Worm (Caenorhabditis elegans) whole organism, mixed stage, embryonic: ENCODE measurements around the gene F52G3.7.

ENCODE experiments used
- M03D4.4 ChIP-seq: sonication (generic microtip); optimal IDR thresholded peaks from 2 replicates; lab custom pipeline; 2017; ENCODE audit warnings: mild to moderate bottlenecking, missing genetic modification characterization, missing compliant biosample characterization
- blmp-1 ChIP-seq: fragments of 150-350 bp; optimal IDR thresholded peaks from 2 replicates; lab custom pipeline; 2014; ENCODE audit warnings: missing biosample characterization, missing genetic modification characterization
- ceh-39 ChIP-seq: fragments of 150-350 bp; optimal IDR thresholded peaks from 2 replicates; lab custom pipeline; 2014; ENCODE audit warnings: missing biosample characterization, missing genetic modification characterization
- ceh-43 ChIP-seq: fragments of 200-800 bp; sonication (Bioruptor generic); optimal IDR thresholded peaks from 2 replicates; lab custom pipeline; 2018; ENCODE audit warnings: mild to moderate bottlenecking, missing genetic modification characterization, moderate library complexity, missing compliant biosample characterization
- ceh-83 ChIP-seq: fragments of 200-800 bp; sonication (Bioruptor generic); optimal IDR thresholded peaks from 2 replicates; lab custom pipeline; 2018; ENCODE audit warnings: mild to moderate bottlenecking, missing genetic modification characterization, missing compliant biosample characterization
- ces-1 ChIP-seq: fragments of 150-350 bp; optimal IDR thresholded peaks from 2 replicates; lab custom pipeline; 2014; ENCODE audit warnings: missing biosample characterization, missing genetic modification reagents, missing genetic modification characterization
- elt-1 ChIP-seq: sonication (generic microtip); optimal IDR thresholded peaks from 2 replicates; lab custom pipeline; 2017; ENCODE audit warnings: missing genetic modification characterization, mild to moderate bottlenecking, missing compliant biosample characterization, antibody characterized with exemption, moderate library complexity, borderline replicate concordance; ENCODE audit not compliant: insufficient read depth
- elt-3 ChIP-seq: fragments of 150-350 bp; optimal IDR thresholded peaks from 2 replicates; lab custom pipeline; 2014; ENCODE audit warnings: missing biosample characterization, missing genetic modification characterization
- flh-1 ChIP-seq: fragments of 200-800 bp; sonication (Bioruptor generic); optimal IDR thresholded peaks from 2 replicates; lab custom pipeline; 2018; ENCODE audit warnings: mild to moderate bottlenecking, missing genetic modification characterization, moderate library complexity, missing compliant biosample characterization
- ham-2 ChIP-seq: fragments of 200-800 bp; sonication (Bioruptor generic); optimal IDR thresholded peaks from 2 replicates; lab custom pipeline; 2018; ENCODE audit warnings: mild to moderate bottlenecking, missing genetic modification characterization, missing compliant biosample characterization
- hlh-1 ChIP-seq: fragments of 150-350 bp; optimal IDR thresholded peaks from 2 replicates; lab custom pipeline; 2014; ENCODE audit warnings: missing biosample characterization, missing genetic modification reagents, missing genetic modification characterization
- lin-32 ChIP-seq: fragments of 200-800 bp; sonication (Bioruptor generic); optimal IDR thresholded peaks from 2 replicates; lab custom pipeline; 2018; ENCODE audit warnings: mild to moderate bottlenecking, missing genetic modification characterization, missing compliant biosample characterization
- mab-5 ChIP-seq: fragments of 150-350 bp; optimal IDR thresholded peaks from 2 replicates; lab custom pipeline; 2014; ENCODE audit warnings: missing biosample characterization, missing genetic modification characterization
- mep-1 ChIP-seq: fragments of 150-350 bp; optimal IDR thresholded peaks from 2 replicates; lab custom pipeline; 2017; ENCODE audit warnings: missing biosample characterization, missing genetic modification reagents, missing genetic modification characterization, inconsistent platforms
- mls-2 ChIP-seq: sonication (generic microtip); optimal IDR thresholded peaks from 2 replicates; lab custom pipeline; 2016; ENCODE audit warnings: mild to moderate bottlenecking, missing genetic modification characterization, moderate library complexity, missing compliant biosample characterization
- nhr-12 ChIP-seq: fragments of 150-350 bp; optimal IDR thresholded peaks from 2 replicates; lab custom pipeline; 2014; ENCODE audit warnings: missing biosample characterization, missing genetic modification characterization
- nhr-2 ChIP-seq: fragments of 150-350 bp; optimal IDR thresholded peaks from 2 replicates; lab custom pipeline; 2014; ENCODE audit warnings: missing biosample characterization, missing genetic modification characterization
- nhr-237 ChIP-seq: fragments of 150-350 bp; optimal IDR thresholded peaks from 2 replicates; lab custom pipeline; 2014; ENCODE audit warnings: missing biosample characterization, missing genetic modification characterization
- nhr-28 ChIP-seq: fragments of 150-350 bp; optimal IDR thresholded peaks from 2 replicates; lab custom pipeline; 2014; ENCODE audit warnings: missing biosample characterization, missing genetic modification characterization
- nhr-76 ChIP-seq: sonication (generic microtip); optimal IDR thresholded peaks from 2 replicates; lab custom pipeline; 2017; ENCODE audit warnings: missing biosample characterization, missing genetic modification characterization
- pha-4 ChIP-seq: fragments of 150-350 bp; optimal IDR thresholded peaks from 2 replicates; lab custom pipeline; 2018; ENCODE audit warnings: missing biosample characterization, missing genetic modification reagents, missing genetic modification characterization
- sem-2 ChIP-seq: fragments of 200-800 bp; sonication (Bioruptor generic); optimal IDR thresholded peaks from 2 replicates; lab custom pipeline; 2018; ENCODE audit warnings: mild to moderate bottlenecking, missing genetic modification characterization, missing compliant biosample characterization
- snpc-4 ChIP-seq: fragments of 150-350 bp; optimal IDR thresholded peaks from 2 replicates; lab custom pipeline; 2014; ENCODE audit warnings: missing biosample characterization, missing genetic modification characterization
- sptf-1 ChIP-seq: sonication (generic microtip); optimal IDR thresholded peaks from 2 replicates; lab custom pipeline; 2017; ENCODE audit warnings: mild to moderate bottlenecking, missing genetic modification characterization, moderate library complexity, missing compliant biosample characterization
- tbx-8 ChIP-seq: fragments of 200-800 bp; sonication (Bioruptor generic); optimal IDR thresholded peaks from 2 replicates; lab custom pipeline; 2018; ENCODE audit warnings: mild to moderate bottlenecking, missing genetic modification characterization, moderate library complexity, missing compliant biosample characterization
- unc-120 ChIP-seq: sonication (generic microtip); optimal IDR thresholded peaks from 2 replicates; lab custom pipeline; 2017; ENCODE audit warnings: missing genetic modification characterization, missing compliant biosample characterization; ENCODE audit not compliant: poor library complexity, severe bottlenecking
- unc-62 ChIP-seq: fragments of 150-350 bp; optimal IDR thresholded peaks from 2 replicates; lab custom pipeline; 2014; ENCODE audit warnings: missing biosample characterization, missing genetic modification reagents, missing genetic modification characterization
- zip-8 ChIP-seq: fragments of 150-350 bp; optimal IDR thresholded peaks from 2 replicates; lab custom pipeline; 2014; ENCODE audit warnings: missing biosample characterization, missing genetic modification characterization
- ztf-11 ChIP-seq: fragments of 150-350 bp; optimal IDR thresholded peaks from 2 replicates; lab custom pipeline; 2014; ENCODE audit warnings: missing biosample characterization, missing genetic modification characterization

F52G3.7 gene

ce11 chrX:16930333-16930621, 33.4 kb upstream of the F52G3.7 start:
- TF ChIP-seq nhr-28 (no peak), mls-2 (tag; lab: Kevin White, UChicago) (no peak), ham-2 (GFP tag; lab: Kevin White, UChicago) (no peak), M03D4.4 (tag; lab: Kevin White, UChicago) (no peak), mep-1 (tag; lab: Kevin White, UChicago) (no peak), ceh-83 (GFP tag; lab: Kevin White, UChicago) (no peak), nhr-76 (no peak), elt-3 (tag; lab: Kevin White, UChicago) (no peak), pha-4 (tag; lab: Kevin White, UChicago) (no peak), tbx-8 (GFP tag; lab: Kevin White, UChicago) (no peak), blmp-1 (tag; lab: Kevin White, UChicago) (no peak), ceh-39 (tag; lab: Kevin White, UChicago) (no peak)

- TF ChIP-seq nhr-237 (tag; lab: Kevin White, UChicago) = peak; percentile 52
- peak; percentile 43 for TF ChIP-seq nhr-2 (tag; lab: Kevin White, UChicago)
- peak; percentile 13 for TF ChIP-seq ces-1
- no peak for TF ChIP-seq unc-62 (GFP tag; lab: Kevin White, UChicago)
Measured at ce11 chrX:16930663-16931097, 33.0 kb upstream of the F52G3.7 start.

ce11 chrX:16931255-16932023, 32.3 kb upstream of the F52G3.7 start:
- TF ChIP-seq zip-8 (tag; lab: Kevin White, UChicago) (no peak), nhr-237 (tag; lab: Kevin White, UChicago) (no peak), sptf-1 (tag; lab: Kevin White, UChicago) (no peak), pha-4 (tag; lab: Kevin White, UChicago) (peak; percentile 12), hlh-1 (tag; lab: Kevin White, UChicago) (no peak), mab-5 (no peak), mep-1 (tag; lab: Kevin White, UChicago) (peak; percentile 27), ceh-39 (tag; lab: Kevin White, UChicago) (no peak), nhr-2 (tag; lab: Kevin White, UChicago) (no peak), elt-1 (tag; lab: Kevin White, UChicago) (no peak), nhr-12 (tag; lab: Kevin White, UChicago) (no peak), unc-62 (GFP tag; lab: Kevin White, UChicago) (no peak), flh-1 (GFP tag; lab: Kevin White, UChicago) (no peak), ztf-11 (tag; lab: Kevin White, UChicago) (no peak)
- TF ChIP-seq, all 35 proteins: peak for 2

ce11 chrX:16942316-16942715, 21.4 kb upstream of the F52G3.7 start:
- TF ChIP-seq snpc-4 (tag; lab: Kevin White, UChicago) = no peak
- no peak for TF ChIP-seq ces-1
- no peak for TF ChIP-seq tbx-8 (GFP tag; lab: Kevin White, UChicago)
- no peak for TF ChIP-seq zip-8 (tag; lab: Kevin White, UChicago)
- no peak for TF ChIP-seq nhr-76
- no peak for TF ChIP-seq ztf-11 (tag; lab: Kevin White, UChicago)
- no peak for TF ChIP-seq sem-2 (GFP tag; lab: Kevin White, UChicago)
- TF ChIP-seq nhr-12 (tag; lab: Kevin White, UChicago) = no peak
- TF ChIP-seq flh-1 (GFP tag; lab: Kevin White, UChicago) = no peak
- TF ChIP-seq unc-120 (tag; lab: Kevin White, UChicago) = no peak
- no peak for TF ChIP-seq ceh-43 (GFP tag; lab: Kevin White, UChicago)
- TF ChIP-seq nhr-237 (tag; lab: Kevin White, UChicago) = no peak
- no peak for TF ChIP-seq lin-32 (GFP tag; lab: Kevin White, UChicago)
